Worm (Caenorhabditis elegans) whole organism, L2 larva: ENCODE results near the gene T19C3.7.

Experiments used
- ceh-82 ChIP-seq: fragments of 150-350 bp; optimal IDR thresholded peaks from 2 replicates; lab custom pipeline; 2014; ENCODE audit warnings: missing biosample characterization, missing genetic modification characterization
- dmd-4 ChIP-seq: sonication (generic microtip); optimal IDR thresholded peaks from 2 replicates; lab custom pipeline; 2017; ENCODE audit warnings: missing biosample characterization, missing genetic modification characterization
- egl-27 ChIP-seq: sonication (generic microtip); optimal IDR thresholded peaks from 3 replicates; lab custom pipeline; 2017; ENCODE audit warnings: missing biosample characterization, missing genetic modification reagents, missing genetic modification characterization
- mbf-1 ChIP-seq: sonication (generic microtip); optimal IDR thresholded peaks from 2 replicates; lab custom pipeline; 2017; ENCODE audit warnings: missing biosample characterization, missing genetic modification characterization
- zag-1 ChIP-seq: fragments of 150-350 bp; optimal IDR thresholded peaks from 2 replicates; lab custom pipeline; 2014; ENCODE audit warnings: missing biosample characterization, missing genetic modification characterization
- ztf-1 ChIP-seq: fragments of 200-800 bp; sonication (Bioruptor generic); conservative IDR thresholded peaks from 2 replicates; pipeline ENCODE4 v1.3.6; 2022; ENCODE audit warnings: missing genetic modification characterization, missing compliant biosample characterization

DNA sequence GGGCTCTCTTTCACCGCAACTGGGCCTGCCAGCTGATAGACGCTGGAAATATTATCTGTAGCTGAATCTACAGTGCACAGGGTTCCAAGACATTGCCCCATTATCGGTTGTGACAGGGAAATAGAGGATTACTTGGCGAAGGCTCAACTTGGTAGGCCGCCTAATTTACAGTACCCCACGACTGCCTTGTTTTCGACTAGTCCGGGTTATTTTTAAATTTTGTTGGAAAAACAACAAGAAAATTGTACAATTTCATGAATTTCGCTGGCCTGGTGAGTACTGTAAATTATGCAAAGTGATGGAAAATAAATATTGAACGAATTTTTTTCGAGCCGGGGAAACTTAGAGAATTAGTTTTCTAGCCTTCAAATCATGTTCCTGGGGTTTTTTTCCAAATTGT is at the start of gene T19C3.7:
- TF ChIP-seq ztf-1 (GFP tag; lab: Robert Waterston, UW) (no peak), egl-27 (no peak), zag-1 (no peak), ceh-82 (tag; lab: Kevin White, UChicago) (no peak), mbf-1 (tag; lab: Kevin White, UChicago) (no peak), dmd-4 (tag; lab: Kevin White, UChicago) (no peak)
